Worm (Caenorhabditis elegans) whole organism, mixed stage, embryonic: Measurements from ENCODE around the gene vha-19.
A peak's percentile ranks its signal among the peaks of the same experiment; 100 is the strongest.

ENCODE experiments used
- M03D4.4 ChIP-seq: sonication (generic microtip); optimal IDR thresholded peaks from 2 replicates; lab custom pipeline; 2017; ENCODE audit warnings: mild to moderate bottlenecking, missing genetic modification characterization, missing compliant biosample characterization
- bed-3 ChIP-seq: fragments of 200-800 bp; sonication (Bioruptor generic); optimal IDR thresholded peaks from 3 replicates; lab custom pipeline; 2018; ENCODE audit warnings: mild to moderate bottlenecking, missing genetic modification characterization, moderate library complexity, missing compliant biosample characterization
- ceh-39 ChIP-seq: fragments of 150-350 bp; optimal IDR thresholded peaks from 2 replicates; lab custom pipeline; 2014; ENCODE audit warnings: missing biosample characterization, missing genetic modification characterization
- ceh-43 ChIP-seq: fragments of 200-800 bp; sonication (Bioruptor generic); optimal IDR thresholded peaks from 2 replicates; lab custom pipeline; 2018; ENCODE audit warnings: mild to moderate bottlenecking, missing genetic modification characterization, moderate library complexity, missing compliant biosample characterization
- ceh-83 ChIP-seq: fragments of 200-800 bp; sonication (Bioruptor generic); optimal IDR thresholded peaks from 2 replicates; lab custom pipeline; 2018; ENCODE audit warnings: mild to moderate bottlenecking, missing genetic modification characterization, missing compliant biosample characterization
- ces-1 ChIP-seq: fragments of 150-350 bp; optimal IDR thresholded peaks from 2 replicates; lab custom pipeline; 2014; ENCODE audit warnings: missing biosample characterization, missing genetic modification reagents, missing genetic modification characterization
- cnd-1 ChIP-seq: fragments of 200-800 bp; sonication (Bioruptor generic); optimal IDR thresholded peaks from 2 replicates; lab custom pipeline; 2018; ENCODE audit warnings: mild to moderate bottlenecking, missing genetic modification characterization, missing compliant biosample characterization
- drap-1 ChIP-seq: fragments of 200-800 bp; sonication (Bioruptor generic); optimal IDR thresholded peaks from 3 replicates; lab custom pipeline; 2018; ENCODE audit warnings: mild to moderate bottlenecking, missing genetic modification characterization, missing compliant biosample characterization
- elt-1 ChIP-seq: sonication (generic microtip); optimal IDR thresholded peaks from 2 replicates; lab custom pipeline; 2017; ENCODE audit warnings: missing genetic modification characterization, mild to moderate bottlenecking, missing compliant biosample characterization, antibody characterized with exemption, moderate library complexity, borderline replicate concordance; ENCODE audit not compliant: insufficient read depth
- elt-3 ChIP-seq: fragments of 150-350 bp; optimal IDR thresholded peaks from 2 replicates; lab custom pipeline; 2014; ENCODE audit warnings: missing biosample characterization, missing genetic modification characterization
- ham-2 ChIP-seq: fragments of 200-800 bp; sonication (Bioruptor generic); optimal IDR thresholded peaks from 2 replicates; lab custom pipeline; 2018; ENCODE audit warnings: mild to moderate bottlenecking, missing genetic modification characterization, missing compliant biosample characterization
- hlh-1 ChIP-seq: fragments of 150-350 bp; optimal IDR thresholded peaks from 2 replicates; lab custom pipeline; 2014; ENCODE audit warnings: missing biosample characterization, missing genetic modification reagents, missing genetic modification characterization
- lin-13 ChIP-seq: fragments of 150-350 bp; optimal IDR thresholded peaks from 2 replicates; lab custom pipeline; 2014; ENCODE audit warnings: missing biosample characterization, missing genetic modification characterization
- lin-32 ChIP-seq: fragments of 200-800 bp; sonication (Bioruptor generic); optimal IDR thresholded peaks from 2 replicates; lab custom pipeline; 2018; ENCODE audit warnings: mild to moderate bottlenecking, missing genetic modification characterization, missing compliant biosample characterization
- lsy-2 ChIP-seq: fragments of 150-350 bp; optimal IDR thresholded peaks from 2 replicates; lab custom pipeline; 2014; ENCODE audit warnings: missing biosample characterization, missing genetic modification characterization
- mab-5 ChIP-seq: fragments of 150-350 bp; optimal IDR thresholded peaks from 2 replicates; lab custom pipeline; 2014; ENCODE audit warnings: missing biosample characterization, missing genetic modification characterization
- mep-1 ChIP-seq: fragments of 150-350 bp; optimal IDR thresholded peaks from 2 replicates; lab custom pipeline; 2017; ENCODE audit warnings: missing biosample characterization, missing genetic modification reagents, missing genetic modification characterization, inconsistent platforms
- mls-2 ChIP-seq: sonication (generic microtip); optimal IDR thresholded peaks from 2 replicates; lab custom pipeline; 2016; ENCODE audit warnings: mild to moderate bottlenecking, missing genetic modification characterization, moderate library complexity, missing compliant biosample characterization
- nhr-12 ChIP-seq: fragments of 150-350 bp; optimal IDR thresholded peaks from 2 replicates; lab custom pipeline; 2014; ENCODE audit warnings: missing biosample characterization, missing genetic modification characterization
- nhr-2 ChIP-seq: fragments of 150-350 bp; optimal IDR thresholded peaks from 2 replicates; lab custom pipeline; 2014; ENCODE audit warnings: missing biosample characterization, missing genetic modification characterization
- nhr-237 ChIP-seq: fragments of 150-350 bp; optimal IDR thresholded peaks from 2 replicates; lab custom pipeline; 2014; ENCODE audit warnings: missing biosample characterization, missing genetic modification characterization
- nhr-28 ChIP-seq: fragments of 150-350 bp; optimal IDR thresholded peaks from 2 replicates; lab custom pipeline; 2014; ENCODE audit warnings: missing biosample characterization, missing genetic modification characterization
- nhr-76 ChIP-seq: sonication (generic microtip); optimal IDR thresholded peaks from 2 replicates; lab custom pipeline; 2017; ENCODE audit warnings: missing biosample characterization, missing genetic modification characterization
- pha-4 ChIP-seq: fragments of 150-350 bp; optimal IDR thresholded peaks from 2 replicates; lab custom pipeline; 2018; ENCODE audit warnings: missing biosample characterization, missing genetic modification reagents, missing genetic modification characterization
- sem-2 ChIP-seq: fragments of 200-800 bp; sonication (Bioruptor generic); optimal IDR thresholded peaks from 2 replicates; lab custom pipeline; 2018; ENCODE audit warnings: mild to moderate bottlenecking, missing genetic modification characterization, missing compliant biosample characterization
- snpc-4 ChIP-seq: fragments of 150-350 bp; optimal IDR thresholded peaks from 2 replicates; lab custom pipeline; 2014; ENCODE audit warnings: missing biosample characterization, missing genetic modification characterization
- sptf-1 ChIP-seq: sonication (generic microtip); optimal IDR thresholded peaks from 2 replicates; lab custom pipeline; 2017; ENCODE audit warnings: mild to moderate bottlenecking, missing genetic modification characterization, moderate library complexity, missing compliant biosample characterization
- tbx-8 ChIP-seq: fragments of 200-800 bp; sonication (Bioruptor generic); optimal IDR thresholded peaks from 2 replicates; lab custom pipeline; 2018; ENCODE audit warnings: mild to moderate bottlenecking, missing genetic modification characterization, moderate library complexity, missing compliant biosample characterization
- unc-39 ChIP-seq: fragments of 150-350 bp; optimal IDR thresholded peaks from 2 replicates; lab custom pipeline; 2014; ENCODE audit warnings: missing biosample characterization, missing genetic modification characterization
- unc-62 ChIP-seq: fragments of 150-350 bp; optimal IDR thresholded peaks from 2 replicates; lab custom pipeline; 2014; ENCODE audit warnings: missing biosample characterization, missing genetic modification reagents, missing genetic modification characterization
- zip-8 ChIP-seq: fragments of 150-350 bp; optimal IDR thresholded peaks from 2 replicates; lab custom pipeline; 2014; ENCODE audit warnings: missing biosample characterization, missing genetic modification characterization
- ztf-11 ChIP-seq: fragments of 150-350 bp; optimal IDR thresholded peaks from 2 replicates; lab custom pipeline; 2014; ENCODE audit warnings: missing biosample characterization, missing genetic modification characterization

Gene vha-19

ce11 chrIV:3338176-3338575 is 30.8 kb upstream of the vha-19 start:
- TF ChIP-seq mls-2 (tag; lab: Kevin White, UChicago) (no peak), ceh-83 (GFP tag; lab: Kevin White, UChicago) (no peak), pha-4 (no peak), zip-8 (tag; lab: Kevin White, UChicago) (no peak), nhr-28 (no peak), nhr-2 (tag; lab: Kevin White, UChicago) (no peak), sptf-1 (tag; lab: Kevin White, UChicago) (no peak), unc-39 (tag; lab: Kevin White, UChicago) (no peak), hlh-1 (tag; lab: Kevin White, UChicago) (no peak), sem-2 (GFP tag; lab: Kevin White, UChicago) (no peak), nhr-12 (tag; lab: Kevin White, UChicago) (no peak), ztf-11 (tag; lab: Kevin White, UChicago) (no peak), unc-62 (GFP tag; lab: Kevin White, UChicago) (no peak), elt-1 (tag; lab: Kevin White, UChicago) (no peak), drap-1 (GFP tag; lab: Kevin White, UChicago) (no peak), ceh-39 (tag; lab: Kevin White, UChicago) (no peak), mab-5 (no peak), bed-3 (GFP tag; lab: Kevin White, UChicago) (no peak)
- TF ChIP-seq, all 35 proteins: peak for 0

DNA sequence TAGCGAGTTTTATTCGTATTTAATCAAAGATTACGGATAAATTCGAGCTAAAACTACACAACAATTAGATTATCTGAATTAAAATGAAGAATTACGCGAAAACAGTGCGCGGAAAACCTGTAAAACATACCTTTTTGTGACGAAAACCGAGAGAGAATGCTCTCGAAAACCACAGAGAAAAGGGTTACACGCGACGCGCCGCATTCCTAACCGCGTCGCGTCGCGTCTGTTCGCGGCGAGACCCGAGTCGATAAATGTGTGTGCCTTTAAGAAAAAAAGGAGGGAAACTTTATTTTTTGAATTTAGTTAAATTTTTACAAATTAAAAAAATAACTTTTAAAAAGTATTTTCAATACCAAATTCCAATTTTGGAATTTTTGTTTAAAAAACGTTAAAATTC is 30.3 kb upstream of the vha-19 start, which contains the start of gene hrpa-1:
hrpa-1 (minus strand) TSS at position 192 of the 400 bp plus-strand sequence.
- TF ChIP-seq zip-8 (tag; lab: Kevin White, UChicago) (no peak), cnd-1 (no peak), pha-4 (peak; percentile 70), mls-2 (tag; lab: Kevin White, UChicago) (no peak), ceh-39 (tag; lab: Kevin White, UChicago) (peak; percentile 89), mab-5 (peak; percentile 4), nhr-2 (tag; lab: Kevin White, UChicago) (no peak), ces-1 (GFP tag; lab: Kevin White, UChicago) (peak; percentile 86), elt-3 (tag; lab: Kevin White, UChicago) (peak; percentile 27), sptf-1 (tag; lab: Kevin White, UChicago) (peak; percentile 50), unc-62 (GFP tag; lab: Kevin White, UChicago) (no peak), lsy-2 (peak; percentile 88), nhr-237 (tag; lab: Kevin White, UChicago) (peak; percentile 83), ham-2 (GFP tag; lab: Kevin White, UChicago) (no peak), lin-13 (tag; lab: Kevin White, UChicago) (peak; percentile 86), ztf-11 (tag; lab: Kevin White, UChicago) (peak; percentile 5), mep-1 (tag; lab: Kevin White, UChicago) (peak; percentile 97), hlh-1 (tag; lab: Kevin White, UChicago) (peak; percentile 63)
- TF ChIP-seq, all 35 proteins: peak for 12

DNA sequence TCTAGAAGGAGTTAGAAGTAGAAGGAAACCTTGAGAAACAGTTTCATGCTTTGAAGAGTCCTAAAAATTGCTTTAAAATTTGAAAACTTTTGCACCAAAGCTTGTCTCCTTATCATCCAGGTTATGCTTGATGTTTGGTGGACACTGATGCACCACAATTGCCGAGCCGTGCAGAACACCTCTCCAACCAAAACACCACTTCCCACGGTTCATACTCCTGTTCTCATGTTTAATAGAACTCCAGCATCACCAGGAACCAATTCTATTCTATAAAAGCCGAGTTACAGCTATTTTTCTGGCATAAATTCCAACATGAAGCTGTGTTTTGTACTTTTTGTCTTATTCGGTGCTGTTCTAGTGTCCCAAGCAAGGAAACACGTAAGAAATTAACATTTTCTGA is 27.8 kb upstream of the vha-19 start, which contains the start of gene F42A6.2:
F42A6.2 (plus strand) TSS at position 301 of the 400 bp plus-strand sequence.
- TF ChIP-seq tbx-8 (GFP tag; lab: Kevin White, UChicago) (no peak), nhr-237 (tag; lab: Kevin White, UChicago) (no peak), pha-4 (no peak), lsy-2 (no peak), ceh-43 (GFP tag; lab: Kevin White, UChicago) (no peak), M03D4.4 (tag; lab: Kevin White, UChicago) (no peak), zip-8 (tag; lab: Kevin White, UChicago) (no peak), nhr-76 (tag; lab: Kevin White, UChicago) (no peak), mep-1 (tag; lab: Kevin White, UChicago) (no peak), mab-5 (no peak), lin-32 (GFP tag; lab: Kevin White, UChicago) (no peak), ztf-11 (tag; lab: Kevin White, UChicago) (no peak), ceh-83 (GFP tag; lab: Kevin White, UChicago) (no peak)

DNA sequence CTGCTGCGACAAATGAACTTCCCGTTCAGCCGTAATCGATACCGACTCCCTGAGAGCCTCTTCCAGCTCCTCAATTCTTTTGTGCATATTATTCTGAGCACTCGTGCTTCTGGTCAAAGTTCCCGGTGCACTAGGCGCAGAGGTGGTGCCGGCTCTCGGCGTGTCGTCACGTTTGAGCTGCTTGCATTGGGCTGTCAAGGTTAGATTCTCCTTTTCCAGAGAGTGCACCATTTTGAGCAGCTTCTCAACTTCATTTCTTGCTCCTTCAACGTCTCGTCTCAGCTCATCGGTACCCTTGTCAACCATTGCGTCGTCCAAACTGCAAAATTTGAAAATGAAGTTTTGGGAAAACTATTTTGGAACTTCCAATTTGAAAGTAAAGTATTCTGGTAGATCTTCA is 23.5 kb upstream of the vha-19 start:
- TF ChIP-seq nhr-28 (no peak), snpc-4 (no peak)
- TF ChIP-seq, all 35 proteins: peak for 0
